Fruit fly (Drosophila melanogaster): ENCODE measurements around the gene mthl15.

The mthl15 gene

dm6 chr2L:10191396-10191795 is 46.7 kb downstream of the mthl15 start, which contains the start of gene Fum4:
Gene Fum4 (minus strand): TSS chr2L:10191496.
- no peak for TF ChIP-seq CG7368 (GFP tag; optimal IDR thresholded peaks at IDR 0.05)
- no peak for TF ChIP-seq eg (GFP tag; IDR thresholded peaks at IDR 0.05)
- no peak for TF ChIP-seq Gug (GFP tag; IDR thresholded peaks at IDR 0.05)
- TF ChIP-seq CG15336 (GFP tag; IDR thresholded peaks at IDR 0.05), result no peak
- no peak for TF ChIP-seq esn (GFP tag; optimal IDR thresholded peaks at IDR 0.05)
- TF ChIP-seq CG8119 (GFP tag; IDR thresholded peaks at IDR 0.05), result no peak
- no peak for TF ChIP-seq Sox15 (GFP tag; optimal IDR thresholded peaks at IDR 0.05)

Data from whole organism, prepupa.